Worm (Caenorhabditis elegans) whole organism, L3 larva: ENCODE data around the gene ceh-48.

Experiments
- R02D3.7 ChIP-seq: fragments of 150-350 bp; optimal IDR thresholded peaks from 2 replicates; lab custom pipeline; 2014; ENCODE audit warnings: missing biosample characterization, missing genetic modification characterization
- ZK546.5 ChIP-seq: sonication (generic microtip); optimal IDR thresholded peaks from 2 replicates; lab custom pipeline; 2017; ENCODE audit warnings: missing biosample characterization, missing genetic modification characterization
- aly-2 ChIP-seq: fragments of 150-350 bp; optimal IDR thresholded peaks from 2 replicates; lab custom pipeline; 2014; ENCODE audit warnings: missing biosample characterization, missing genetic modification characterization
- ama-1 ChIP-seq: fragments of 150-350 bp; optimal IDR thresholded peaks from 2 replicates; lab custom pipeline; 2018
- ceh-16 ChIP-seq: sonication (generic microtip); optimal IDR thresholded peaks from 2 replicates; lab custom pipeline; 2017; ENCODE audit warnings: missing biosample characterization, missing genetic modification characterization
- ceh-28 ChIP-seq: fragments of 150-350 bp; optimal IDR thresholded peaks from 2 replicates; lab custom pipeline; 2014; ENCODE audit warnings: missing biosample characterization, missing genetic modification reagents, missing genetic modification characterization
- ceh-82 ChIP-seq: fragments of 150-350 bp; optimal IDR thresholded peaks from 2 replicates; lab custom pipeline; 2014; ENCODE audit warnings: missing biosample characterization, missing genetic modification characterization
- ceh-9 ChIP-seq: sonication (generic microtip); optimal IDR thresholded peaks from 2 replicates; lab custom pipeline; 2018; ENCODE audit warnings: missing biosample characterization, missing genetic modification characterization
- daf-12 ChIP-seq: fragments of 150-350 bp; optimal IDR thresholded peaks from 2 replicates; lab custom pipeline; 2014; ENCODE audit warnings: missing biosample characterization, missing genetic modification reagents, missing genetic modification characterization
- egl-27 ChIP-seq: sonication (generic microtip); optimal IDR thresholded peaks from 4 replicates; lab custom pipeline; 2017; ENCODE audit warnings: missing biosample characterization, missing genetic modification reagents, missing genetic modification characterization
- egl-5 ChIP-seq: fragments of 150-350 bp; optimal IDR thresholded peaks from 2 replicates; lab custom pipeline; 2017; ENCODE audit warnings: missing biosample characterization, missing genetic modification reagents, missing genetic modification characterization, inconsistent platforms
- elt-1 ChIP-seq: fragments of 150-350 bp; optimal IDR thresholded peaks from 2 replicates; lab custom pipeline; 2014; ENCODE audit warnings: missing biosample characterization, missing genetic modification characterization
- elt-2 ChIP-seq: sonication (generic microtip); optimal IDR thresholded peaks from 2 replicates; lab custom pipeline; 2016; ENCODE audit warnings: missing genetic modification reagents, mild to moderate bottlenecking, missing genetic modification characterization, missing compliant biosample characterization
- elt-3 ChIP-seq, 3 experiments: fragments of 150-350 bp in 1 of 3; sonication (generic microtip) in 2 of 3; optimal IDR thresholded peaks; 2 replicates in 2 of 3; 4 replicates in 1 of 3; lab custom pipeline; 2014 to 2017; ENCODE audit warnings: missing biosample characterization in 3 of 3, missing genetic modification characterization in 3 of 3
- eor-1 ChIP-seq, 2 experiments: fragments of 150-350 bp; optimal IDR thresholded peaks; 2 replicates each; lab custom pipeline; 2014 to 2018; ENCODE audit warnings: missing biosample characterization in 2 of 2, missing genetic modification characterization in 2 of 2
- fkh-10 ChIP-seq: sonication (generic microtip); optimal IDR thresholded peaks from 2 replicates; lab custom pipeline; 2017; ENCODE audit warnings: missing biosample characterization, missing genetic modification reagents, missing genetic modification characterization
- fkh-2 ChIP-seq: fragments of 150-350 bp; optimal IDR thresholded peaks from 2 replicates; lab custom pipeline; 2014; ENCODE audit warnings: missing biosample characterization, missing genetic modification reagents, missing genetic modification characterization
- fos-1 ChIP-seq: fragments of 150-350 bp; optimal IDR thresholded peaks from 2 replicates; lab custom pipeline; 2014; ENCODE audit warnings: missing biosample characterization, missing genetic modification characterization
- hmg-11 ChIP-seq: sonication (generic microtip); optimal IDR thresholded peaks from 2 replicates; lab custom pipeline; 2016; ENCODE audit warnings: missing genetic modification characterization, missing compliant biosample characterization
- jun-1 ChIP-seq: fragments of 150-350 bp; optimal IDR thresholded peaks from 2 replicates; lab custom pipeline; 2014; ENCODE audit warnings: missing biosample characterization, missing genetic modification reagents, missing genetic modification characterization
- lin-15B ChIP-seq: fragments of 150-350 bp; optimal IDR thresholded peaks from 2 replicates; lab custom pipeline; 2014; ENCODE audit warnings: missing biosample characterization, missing genetic modification characterization
- lin-39 ChIP-seq: fragments of 150-350 bp; optimal IDR thresholded peaks from 2 replicates; lab custom pipeline; 2018; ENCODE audit warnings: missing biosample characterization, missing genetic modification reagents, missing genetic modification characterization
- lsy-12 ChIP-seq: sonication (generic microtip); optimal IDR thresholded peaks from 2 replicates; lab custom pipeline; 2016; ENCODE audit warnings: mild to moderate bottlenecking, missing genetic modification characterization, missing compliant biosample characterization
- mdl-1 ChIP-seq: fragments of 150-350 bp; optimal IDR thresholded peaks from 2 replicates; lab custom pipeline; 2014; ENCODE audit warnings: missing biosample characterization, missing genetic modification characterization
- mml-1 ChIP-seq: fragments of 150-350 bp; sonication (generic microtip); optimal IDR thresholded peaks from 3 replicates; lab custom pipeline; 2014; ENCODE audit warnings: missing biosample characterization, missing genetic modification characterization
- nfya-1 ChIP-seq: sonication (generic microtip); optimal IDR thresholded peaks from 2 replicates; lab custom pipeline; 2017; ENCODE audit warnings: missing genetic modification characterization, mild to moderate bottlenecking, missing compliant biosample characterization, antibody characterized with exemption, moderate library complexity; ENCODE audit not compliant: insufficient read depth
- nhr-11 ChIP-seq: fragments of 150-350 bp; optimal IDR thresholded peaks from 2 replicates; lab custom pipeline; 2014; ENCODE audit warnings: missing biosample characterization, missing genetic modification characterization
- nhr-12 ChIP-seq: fragments of 150-350 bp; optimal IDR thresholded peaks from 2 replicates; lab custom pipeline; 2014; ENCODE audit warnings: missing biosample characterization, missing genetic modification characterization
- nhr-23 ChIP-seq: fragments of 150-350 bp; optimal IDR thresholded peaks from 2 replicates; lab custom pipeline; 2014; ENCODE audit warnings: missing biosample characterization, missing genetic modification reagents, missing genetic modification characterization
- nhr-237 ChIP-seq: fragments of 150-350 bp; optimal IDR thresholded peaks from 2 replicates; lab custom pipeline; 2014; ENCODE audit warnings: missing biosample characterization, missing genetic modification characterization
- nhr-25 ChIP-seq: sonication (generic microtip); optimal IDR thresholded peaks from 2 replicates; lab custom pipeline; 2017; ENCODE audit warnings: missing biosample characterization, missing genetic modification characterization
- nhr-28 ChIP-seq: fragments of 150-350 bp; optimal IDR thresholded peaks from 2 replicates; lab custom pipeline; 2014; ENCODE audit warnings: missing biosample characterization, missing genetic modification characterization
- nhr-43 ChIP-seq: sonication (generic microtip); optimal IDR thresholded peaks from 2 replicates; lab custom pipeline; 2016; ENCODE audit warnings: mild to moderate bottlenecking, missing genetic modification characterization, missing compliant biosample characterization; ENCODE audit not compliant: poor library complexity, severe bottlenecking
- nhr-67 ChIP-seq: fragments of 150-350 bp; optimal IDR thresholded peaks from 2 replicates; lab custom pipeline; 2014; ENCODE audit warnings: missing biosample characterization, missing genetic modification characterization
- nhr-76 ChIP-seq: fragments of 150-350 bp; sonication (generic microtip); optimal IDR thresholded peaks from 5 replicates; lab custom pipeline; 2014; ENCODE audit warnings: missing biosample characterization, missing genetic modification characterization
- nhr-77 ChIP-seq: fragments of 150-350 bp; optimal IDR thresholded peaks from 2 replicates; lab custom pipeline; 2014; ENCODE audit warnings: missing biosample characterization, missing genetic modification characterization
- pha-4 ChIP-seq: fragments of 150-350 bp; optimal IDR thresholded peaks from 2 replicates; lab custom pipeline; 2014; ENCODE audit warnings: missing biosample characterization, missing genetic modification reagents, missing genetic modification characterization
- pqm-1 ChIP-seq: fragments of 150-350 bp; optimal IDR thresholded peaks from 2 replicates; lab custom pipeline; 2017; ENCODE audit warnings: missing biosample characterization, missing genetic modification characterization, inconsistent platforms
- sea-2 ChIP-seq: fragments of 150-350 bp; sonication (generic microtip); optimal IDR thresholded peaks from 4 replicates; lab custom pipeline; 2014; ENCODE audit warnings: missing biosample characterization, missing genetic modification reagents, missing genetic modification characterization
- skn-1 ChIP-seq: fragments of 150-350 bp; optimal IDR thresholded peaks from 2 replicates; lab custom pipeline; 2014; ENCODE audit warnings: missing biosample characterization, missing genetic modification characterization
- snpc-4 ChIP-seq: fragments of 150-350 bp; optimal IDR thresholded peaks from 2 replicates; lab custom pipeline; 2014; ENCODE audit warnings: missing biosample characterization, missing genetic modification characterization
- tbx-2 ChIP-seq: sonication (generic microtip); optimal IDR thresholded peaks from 2 replicates; lab custom pipeline; 2016; ENCODE audit warnings: mild to moderate bottlenecking, missing genetic modification characterization, missing compliant biosample characterization
- unc-39 ChIP-seq: sonication (generic microtip); optimal IDR thresholded peaks from 4 replicates; lab custom pipeline; 2017; ENCODE audit warnings: missing biosample characterization, missing genetic modification characterization
- unc-62 ChIP-seq: fragments of 150-350 bp; sonication (generic microtip); optimal IDR thresholded peaks from 4 replicates; lab custom pipeline; 2014; ENCODE audit warnings: missing biosample characterization, missing genetic modification reagents, missing genetic modification characterization
- zag-1 ChIP-seq: fragments of 150-350 bp; optimal IDR thresholded peaks from 2 replicates; lab custom pipeline; 2014; ENCODE audit warnings: missing biosample characterization, missing genetic modification characterization
- ztf-11 ChIP-seq: fragments of 150-350 bp; optimal IDR thresholded peaks from 2 replicates; lab custom pipeline; 2014; ENCODE audit warnings: missing biosample characterization, missing genetic modification characterization
- ztf-4 ChIP-seq: fragments of 150-350 bp; optimal IDR thresholded peaks from 2 replicates; lab custom pipeline; 2014; ENCODE audit warnings: missing biosample characterization, missing genetic modification characterization

The ceh-48 gene

ce11 chrIV:6790438-6791124 is 21.3 kb upstream of the ceh-48 start, which contains the start of the genes C17H12.2 and vha-8:
TSS of gene C17H12.2 (minus strand) at chrIV:6790488.
TSS of gene vha-8 (plus strand) at chrIV:6791074.
- TF ChIP-seq lin-39 (tag; lab: Kevin White, UChicago) (peak; percentile 98), nhr-43 (tag; lab: Kevin White, UChicago) (peak; percentile 66), ceh-9 (tag; lab: Kevin White, UChicago) (no peak), elt-1 (tag; lab: Kevin White, UChicago) (peak; percentile 66), aly-2 (no peak), pha-4 (tag; lab: Kevin White, UChicago) (peak; percentile 99), snpc-4 (tag; lab: Kevin White, UChicago) (peak; percentile 92), lin-15B (tag; lab: Kevin White, UChicago) (peak; percentile 100), pqm-1 (tag; lab: Kevin White, UChicago) (peak; percentile 77), ztf-4 (tag; lab: Kevin White, UChicago) (no peak), hmg-11 (tag; lab: Kevin White, UChicago) (peak; percentile 89), ceh-82 (tag; lab: Kevin White, UChicago) (peak; percentile 31), tbx-2 (peak; percentile 70), mml-1 (tag; lab: Kevin White, UChicago) (no peak), nhr-76 (tag; lab: Kevin White, UChicago) (peak; percentile 58), nhr-23 (tag; lab: Kevin White, UChicago) (peak; percentile 97), ama-1 (lab: Kevin White, UChicago) (peak; percentile 36), ztf-11 (tag; lab: Kevin White, UChicago) (no peak), egl-5 (tag; lab: Kevin White, UChicago) (peak; percentile 98), ceh-16 (tag; lab: Kevin White, UChicago) (peak; percentile 40), lsy-12 (tag; lab: Kevin White, UChicago) (peak; percentile 83), eor-1 (tag; optimal IDR thresholded peaks at IDR 0.05; lab: Kevin White, UChicago) (no peak), nhr-11 (peak; percentile 58), nhr-28 (tag; lab: Kevin White, UChicago) (no peak), fos-1 (peak; percentile 5), fkh-10 (GFP tag; lab: Kevin White, UChicago) (peak; percentile 40), ceh-28 (tag; lab: Kevin White, UChicago) (peak; percentile 88), elt-2 (tag; lab: Kevin White, UChicago) (peak; percentile 74), nhr-67 (tag; lab: Kevin White, UChicago) (no peak), mdl-1 (no peak), skn-1 (tag; lab: Kevin White, UChicago) (peak; percentile 82), egl-27 (tag; lab: Kevin White, UChicago) (peak; percentile 60), nhr-25 (tag; lab: Kevin White, UChicago) (peak; percentile 98), unc-62 (GFP tag; lab: Kevin White, UChicago) (peak; percentile 76), ZK546.5 (tag; lab: Kevin White, UChicago) (no peak), elt-3 (tag; optimal IDR thresholded peaks at IDR 0.05; lab: Kevin White, UChicago) (peak in 2 of 3 experiments; percentile 41 to 59), nhr-77 (tag; lab: Kevin White, UChicago) (peak; percentile 90), fkh-2 (tag; lab: Kevin White, UChicago) (no peak), zag-1 (tag; lab: Kevin White, UChicago) (no peak), nhr-237 (tag; lab: Kevin White, UChicago) (no peak), sea-2 (GFP tag; lab: Kevin White, UChicago) (peak; percentile 41), nfya-1 (tag; lab: Kevin White, UChicago) (peak; percentile 97), nhr-12 (no peak), unc-39 (no peak), daf-12 (tag; lab: Kevin White, UChicago) (no peak), jun-1 (tag; lab: Kevin White, UChicago) (peak; percentile 75), R02D3.7 (tag; lab: Kevin White, UChicago) (peak; percentile 70)
